Worm (Caenorhabditis elegans) whole organism, young adult: ENCODE data around the gene Y54G2A.76.

Source experiments
- C17E4.6 ChIP-seq: fragments of 200-800 bp; sonication (Bioruptor generic); IDR thresholded peaks from 2 replicates; pipeline ENCODE4 v1.3.6; 2022; ENCODE audit warnings: missing genetic modification reagents, missing genetic modification characterization, missing compliant biosample characterization
- F10E7.11 ChIP-seq: sonication (generic microtip); optimal IDR thresholded peaks from 2 replicates; lab custom pipeline; 2017; ENCODE audit warnings: mild to moderate bottlenecking, missing genetic modification characterization, moderate library complexity, missing compliant biosample characterization
- F39B2.1 ChIP-seq: fragments of 200-800 bp; sonication (Bioruptor generic); IDR thresholded peaks from 2 replicates; pipeline ENCODE4 v1.3.6; 2022; ENCODE audit warnings: missing genetic modification reagents, missing genetic modification characterization, missing compliant biosample characterization
- F57C9.4 ChIP-seq: sonication (generic microtip); optimal IDR thresholded peaks from 2 replicates; lab custom pipeline; 2017; ENCODE audit warnings: mild to moderate bottlenecking, missing genetic modification characterization, missing compliant biosample characterization
- Y53F4B.3 ChIP-seq: fragments of 200-800 bp; sonication (Bioruptor generic); IDR thresholded peaks from 2 replicates; pipeline ENCODE4 v1.3.6; 2022; ENCODE audit warnings: missing genetic modification reagents, missing genetic modification characterization, missing compliant biosample characterization
- Y56A3A.18 ChIP-seq: fragments of 200-800 bp; sonication (Bioruptor generic); IDR thresholded peaks from 2 replicates; pipeline ENCODE4 v1.3.6; 2022; ENCODE audit warnings: missing genetic modification reagents, missing genetic modification characterization, missing compliant biosample characterization
- Y79H2A.3 ChIP-seq: fragments of 200-800 bp; sonication (Bioruptor generic); conservative IDR thresholded peaks from 2 replicates; pipeline ENCODE4 v1.3.6; 2022; ENCODE audit warnings: missing genetic modification reagents, missing genetic modification characterization, missing compliant biosample characterization
- ama-1 ChIP-seq, 3 experiments: fragments of 150-350 bp in 1 of 3; sonication (generic microtip) in 2 of 3; optimal IDR thresholded peaks; 2 replicates each; lab custom pipeline; 2014 to 2018; ENCODE audit warnings: missing biosample characterization in 2 of 3, missing genetic modification characterization in 2 of 3, missing genetic modification reagents in 2 of 3
- aptf-3 ChIP-seq: fragments of 200-800 bp; sonication (Bioruptor generic); IDR thresholded peaks from 2 replicates; pipeline ENCODE4 v1.3.6; 2022; ENCODE audit warnings: missing genetic modification characterization, missing compliant biosample characterization
- atf-7 ChIP-seq: sonication (generic microtip); optimal IDR thresholded peaks from 2 replicates; lab custom pipeline; 2017; ENCODE audit warnings: mild to moderate bottlenecking, missing genetic modification characterization, missing compliant biosample characterization
- athp-1 ChIP-seq: sonication (generic microtip); optimal IDR thresholded peaks from 2 replicates; lab custom pipeline; 2017; ENCODE audit warnings: mild to moderate bottlenecking, missing genetic modification characterization, missing compliant biosample characterization
- ceh-100 ChIP-seq: fragments of 200-800 bp; sonication (Bioruptor generic); IDR thresholded peaks from 2 replicates; pipeline ENCODE4 v1.3.6; 2022; ENCODE audit warnings: missing genetic modification reagents, missing genetic modification characterization, missing compliant biosample characterization
- die-1 ChIP-seq: sonication (generic microtip); optimal IDR thresholded peaks from 2 replicates; lab custom pipeline; 2016; ENCODE audit warnings: missing genotype, mild to moderate bottlenecking, missing genetic modification characterization, missing compliant biosample characterization
- dox-1 ChIP-seq: fragments of 200-800 bp; sonication (Bioruptor generic); IDR thresholded peaks from 2 replicates; pipeline ENCODE4 v1.3.6; 2022; ENCODE audit warnings: missing genetic modification reagents, missing genetic modification characterization, missing compliant biosample characterization
- dpl-1 ChIP-seq: fragments of 150-350 bp; optimal IDR thresholded peaks from 2 replicates; lab custom pipeline; 2014; ENCODE audit warnings: missing biosample characterization, missing genetic modification reagents, missing genetic modification characterization
- efl-1 ChIP-seq: fragments of 150-350 bp; optimal IDR thresholded peaks from 2 replicates; lab custom pipeline; 2014; ENCODE audit warnings: missing biosample characterization, missing genetic modification reagents, missing genetic modification characterization
- egl-18 ChIP-seq: fragments of 200-800 bp; sonication (Bioruptor generic); IDR thresholded peaks from 2 replicates; pipeline ENCODE4 v1.3.6; 2022; ENCODE audit warnings: missing genetic modification reagents, missing genetic modification characterization, missing compliant biosample characterization
- egrh-3 ChIP-seq: fragments of 200-800 bp; sonication (Bioruptor generic); IDR thresholded peaks from 2 replicates; pipeline ENCODE4 v1.3.6; 2022; ENCODE audit warnings: missing genetic modification reagents, missing genetic modification characterization, missing compliant biosample characterization
- ets-4 ChIP-seq: fragments of 200-800 bp; sonication (Bioruptor generic); optimal IDR thresholded peaks from 2 replicates; lab custom pipeline; 2018; ENCODE audit warnings: mild to moderate bottlenecking, missing genetic modification characterization, missing compliant biosample characterization
- hmg-1.2 ChIP-seq: fragments of 200-800 bp; sonication (Bioruptor generic); IDR thresholded peaks from 2 replicates; pipeline ENCODE4 v1.3.6; 2022; ENCODE audit warnings: missing genetic modification reagents, missing genetic modification characterization, missing compliant biosample characterization
- hsf-1 ChIP-seq: fragments of 200-800 bp; sonication (Bioruptor generic); IDR thresholded peaks from 2 replicates; pipeline ENCODE4 v1.3.6; 2022; ENCODE audit warnings: missing genetic modification reagents, missing genetic modification characterization, missing compliant biosample characterization
- lin-26 ChIP-seq: fragments of 200-800 bp; sonication (Bioruptor generic); IDR thresholded peaks from 2 replicates; pipeline ENCODE4 v1.3.6; 2022; ENCODE audit warnings: missing genetic modification reagents, missing genetic modification characterization, missing compliant biosample characterization
- madf-3 ChIP-seq: fragments of 200-800 bp; sonication (Bioruptor generic); IDR thresholded peaks from 2 replicates; pipeline ENCODE4 v1.3.6; 2022; ENCODE audit warnings: missing genetic modification reagents, missing genetic modification characterization, missing compliant biosample characterization
- nhr-120 ChIP-seq: fragments of 200-800 bp; sonication (Bioruptor generic); IDR thresholded peaks from 2 replicates; pipeline ENCODE4 v1.3.6; 2022; ENCODE audit warnings: missing genetic modification characterization, missing compliant biosample characterization
- nhr-80 ChIP-seq: sonication (generic microtip); optimal IDR thresholded peaks from 2 replicates; lab custom pipeline; 2016; ENCODE audit warnings: missing genetic modification characterization, missing compliant biosample characterization
- pha-4 ChIP-seq: fragments of 150-350 bp; sonication (generic microtip); optimal IDR thresholded peaks from 2 replicates; lab custom pipeline; 2014; ENCODE audit warnings: missing biosample characterization, missing genetic modification reagents, missing genetic modification characterization
- sdz-38 ChIP-seq: sonication (generic microtip); optimal IDR thresholded peaks from 2 replicates; lab custom pipeline; 2016; ENCODE audit warnings: missing genotype, missing genetic modification characterization, missing compliant biosample characterization
- somi-1 ChIP-seq: fragments of 200-800 bp; sonication (Bioruptor generic); optimal IDR thresholded peaks from 2 replicates; lab custom pipeline; 2018; ENCODE audit warnings: mild to moderate bottlenecking, missing genetic modification characterization, missing compliant biosample characterization
- unc-62 ChIP-seq: fragments of 150-350 bp; optimal IDR thresholded peaks from 2 replicates; lab custom pipeline; 2014; ENCODE audit warnings: missing biosample characterization, missing genetic modification reagents, missing genetic modification characterization
- zfh-2 ChIP-seq: fragments of 200-800 bp; sonication (Bioruptor generic); conservative IDR thresholded peaks from 2 replicates; pipeline ENCODE4 v1.3.6; 2022; ENCODE audit warnings: missing genetic modification reagents, missing genetic modification characterization, missing compliant biosample characterization
- ztf-18 ChIP-seq: sonication (generic microtip); optimal IDR thresholded peaks from 2 replicates; lab custom pipeline; 2016; ENCODE audit warnings: missing genotype, mild to moderate bottlenecking, missing genetic modification characterization, missing compliant biosample characterization
- ztf-22 ChIP-seq: fragments of 200-800 bp; sonication (Bioruptor generic); optimal IDR thresholded peaks from 2 replicates; lab custom pipeline; 2018; ENCODE audit warnings: mild to moderate bottlenecking, missing genetic modification characterization, moderate library complexity, missing compliant biosample characterization

Y54G2A.76 gene

DNA sequence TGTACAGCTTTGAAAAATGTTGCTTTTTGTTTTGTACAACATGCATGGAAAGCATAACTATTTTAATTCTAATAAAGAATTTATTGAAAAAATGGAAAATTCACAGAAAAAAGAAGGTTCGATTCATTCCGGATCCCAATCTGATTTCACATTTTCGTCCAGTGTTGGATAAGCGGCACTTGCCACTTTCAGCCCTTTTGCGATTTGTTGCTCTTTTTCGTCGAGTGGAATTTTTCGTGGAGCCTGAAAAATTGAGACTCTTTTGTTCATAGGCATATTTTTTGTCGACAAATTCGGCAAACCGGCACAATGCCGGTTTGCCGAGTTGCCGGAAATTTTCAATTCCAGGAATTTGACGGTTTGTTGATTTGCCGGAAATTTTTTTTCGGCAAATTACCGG, 42.4 kb downstream of the Y54G2A.76 start:
- no peak for TF ChIP-seq hsf-1 (GFP tag; lab: Robert Waterston, UW)
- no peak for TF ChIP-seq ztf-22 (GFP tag; lab: Kevin White, UChicago)

DNA sequence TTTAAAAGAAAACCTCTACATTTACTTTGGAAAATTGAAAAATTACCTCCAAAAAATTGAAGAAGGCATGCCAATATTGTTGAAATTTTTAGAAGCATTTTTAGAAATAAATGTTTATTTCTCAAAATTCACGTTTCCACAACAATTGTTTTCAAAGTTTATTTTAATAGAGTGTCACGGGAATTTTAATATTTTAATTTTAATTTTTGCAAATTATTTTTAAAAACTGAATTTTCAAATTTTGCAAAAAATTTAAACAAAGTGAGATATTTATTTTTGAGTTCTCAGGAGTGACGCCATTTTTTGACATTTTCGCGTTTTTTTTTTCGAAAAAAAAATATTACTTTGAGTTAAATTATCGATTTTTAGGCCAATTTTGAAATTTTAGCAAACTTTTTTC, 44.0 kb downstream of the Y54G2A.76 start, which contains the start of gene Y54G2A.49:
Gene Y54G2A.49 (minus strand): TSS at position 101 of the 400 bp plus-strand sequence.
- TF ChIP-seq ceh-100 (no peak), egl-18 (GFP tag; lab: Robert Waterston, UW) (no peak), Y79H2A.3 (GFP tag; lab: Robert Waterston, UW) (no peak), nhr-120 (no peak), somi-1 (GFP tag; lab: Kevin White, UChicago) (no peak), F57C9.4 (tag; lab: Kevin White, UChicago) (no peak), ama-1 (optimal IDR thresholded peaks at IDR 0.05; lab: Kevin White, UChicago) (no peak), ama-1 (GFP tag; optimal IDR thresholded peaks at IDR 0.05; lab: Kevin White, UChicago) (no peak), F39B2.1 (GFP tag; lab: Robert Waterston, UW) (no peak), ets-4 (GFP tag; lab: Kevin White, UChicago) (no peak), dpl-1 (GFP tag; lab: Kevin White, UChicago) (no peak)

DNA sequence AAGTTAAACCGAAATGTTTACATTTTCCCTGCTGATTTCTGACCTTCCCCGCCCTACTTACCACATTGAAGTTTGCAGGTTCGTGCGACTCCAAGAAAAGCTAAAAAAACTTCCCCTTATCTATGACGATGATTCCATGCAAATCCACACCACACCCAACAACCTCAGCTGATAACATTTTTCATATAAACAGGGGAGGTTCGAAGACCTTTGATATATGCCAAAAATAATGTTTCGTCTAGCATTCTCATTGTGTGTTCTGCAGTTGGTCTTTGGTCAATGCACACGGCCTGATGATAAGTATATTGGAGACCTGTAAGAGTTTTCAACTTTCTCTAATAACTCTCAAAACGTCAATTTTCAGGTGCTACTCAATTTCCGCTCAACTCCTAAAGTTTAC, 45.0 kb downstream of the Y54G2A.76 start:
- no peak for TF ChIP-seq madf-3 (GFP tag; lab: Robert Waterston, UW)
- peak; percentile 67 for TF ChIP-seq nhr-80 (tag; lab: Kevin White, UChicago)
- TF ChIP-seq aptf-3 (GFP tag; lab: Robert Waterston, UW), result no peak
- 0 out of 2 replicates have a peak, but pooled peaks have one; percentile 13 for TF ChIP-seq dox-1 (GFP tag; lab: Robert Waterston, UW)
- no peak for TF ChIP-seq Y53F4B.3 (GFP tag; lab: Robert Waterston, UW)
- no peak for TF ChIP-seq sdz-38 (tag; lab: Kevin White, UChicago)
- TF ChIP-seq, all 124 proteins: peak for 2

DNA sequence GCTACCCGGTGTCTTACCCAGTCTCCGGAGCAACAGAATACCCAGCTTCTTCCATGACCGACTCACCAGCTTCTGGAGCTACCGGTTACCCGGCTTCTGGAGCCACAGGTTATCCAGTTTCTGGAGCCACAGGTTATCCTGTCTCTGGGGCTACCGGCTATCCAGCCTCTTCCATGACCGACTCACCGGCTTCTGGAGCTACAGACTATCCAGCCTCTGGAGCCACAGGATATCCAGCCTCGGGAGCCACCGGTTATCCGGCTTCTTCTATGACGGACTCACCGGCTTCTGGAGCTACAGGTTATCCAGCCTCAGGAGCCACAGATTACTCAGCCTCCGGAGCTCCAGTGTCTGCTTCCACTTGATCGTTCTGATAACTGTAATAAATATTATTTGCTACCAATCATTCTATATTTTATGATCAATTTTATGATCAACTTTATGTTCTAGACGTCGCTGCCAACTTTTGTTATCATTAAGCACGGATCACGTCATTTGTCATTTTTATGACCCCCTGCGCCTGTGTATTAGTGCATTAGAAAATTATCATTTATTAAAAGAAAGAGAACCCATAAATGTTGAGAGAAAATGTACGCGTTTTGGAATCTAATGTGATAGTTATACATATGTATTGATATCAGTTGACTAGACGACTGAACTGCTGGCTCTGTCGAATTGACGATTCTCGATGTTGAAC, 46.0 kb downstream of the Y54G2A.76 start:
- TF ChIP-seq nhr-80 (tag; lab: Kevin White, UChicago), result peak; percentile 79
- TF ChIP-seq athp-1 (tag; lab: Kevin White, UChicago), result no peak
- TF ChIP-seq lin-26, result no peak
- peak; percentile 28; the same call in 1 of the 2 replicates for TF ChIP-seq egrh-3
- TF ChIP-seq unc-62 (GFP tag; lab: Kevin White, UChicago), result peak; percentile 16
- peak; percentile 2 for TF ChIP-seq atf-7 (tag; lab: Kevin White, UChicago)
- peak; percentile 66 for TF ChIP-seq zfh-2 (GFP tag; lab: Robert Waterston, UW)

DNA sequence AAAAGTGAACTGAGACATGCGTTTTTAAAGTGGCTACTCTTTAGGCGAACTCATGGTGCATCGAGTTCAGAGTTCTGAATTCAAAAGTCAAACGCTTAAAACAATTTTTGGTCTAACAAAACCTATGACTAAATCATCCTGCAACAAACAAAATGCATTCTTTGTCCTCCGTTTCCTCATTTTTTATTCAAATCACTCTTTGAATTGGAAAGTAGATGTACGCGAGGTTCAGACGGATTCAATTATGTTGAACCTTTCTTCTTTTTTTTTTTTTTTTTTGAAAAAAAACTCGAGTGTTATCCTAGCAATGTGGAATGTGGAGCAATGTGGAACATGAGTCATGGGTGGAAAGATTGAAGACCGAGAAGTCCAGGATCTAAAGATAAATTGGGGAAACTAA, 49.5 kb downstream of the Y54G2A.76 start:
- TF ChIP-seq efl-1, result no peak
- TF ChIP-seq lin-26, result no peak
- no peak for TF ChIP-seq ztf-18
- TF ChIP-seq hmg-1.2, result no peak
- no peak for TF ChIP-seq nhr-80 (tag; lab: Kevin White, UChicago)
- TF ChIP-seq pha-4 (tag; lab: Kevin White, UChicago), result no peak
- TF ChIP-seq nhr-120, result no peak
- no peak for TF ChIP-seq C17E4.6 (GFP tag; lab: Robert Waterston, UW)
- TF ChIP-seq die-1 (tag; lab: Kevin White, UChicago), result no peak
- TF ChIP-seq F10E7.11 (tag; lab: Kevin White, UChicago), result no peak
- TF ChIP-seq Y56A3A.18 (GFP tag; lab: Robert Waterston, UW), result no peak
- TF ChIP-seq Y53F4B.3 (GFP tag; lab: Robert Waterston, UW), result no peak
- no peak for TF ChIP-seq ceh-100
